Worm (Caenorhabditis elegans) whole organism, L2 larva: ENCODE data around the gene pals-22.

ENCODE experiments used
- aly-2 ChIP-seq: fragments of 150-350 bp; optimal IDR thresholded peaks from 2 replicates; lab custom pipeline; 2014; ENCODE audit warnings: missing biosample characterization, missing genetic modification characterization
- blmp-1 ChIP-seq: sonication (generic microtip); optimal IDR thresholded peaks from 2 replicates; lab custom pipeline; 2017; ENCODE audit warnings: missing genetic modification characterization, mild to moderate bottlenecking, missing compliant biosample characterization, antibody characterized with exemption, moderate library complexity; ENCODE audit not compliant: insufficient read depth
- crh-2 ChIP-seq: sonication (generic microtip); optimal IDR thresholded peaks from 2 replicates; lab custom pipeline; 2017; ENCODE audit warnings: missing biosample characterization, missing genetic modification characterization
- elt-1 ChIP-seq: fragments of 150-350 bp; optimal IDR thresholded peaks from 2 replicates; lab custom pipeline; 2014; ENCODE audit warnings: missing biosample characterization, missing genetic modification characterization
- elt-3 ChIP-seq: sonication (generic microtip); optimal IDR thresholded peaks from 2 replicates; lab custom pipeline; 2017; ENCODE audit warnings: missing biosample characterization, missing genetic modification characterization
- lin-39 ChIP-seq: fragments of 150-350 bp; optimal IDR thresholded peaks from 2 replicates; lab custom pipeline; 2014; ENCODE audit warnings: missing biosample characterization, missing genetic modification reagents, missing genetic modification characterization
- nhr-11 ChIP-seq: fragments of 150-350 bp; optimal IDR thresholded peaks from 2 replicates; lab custom pipeline; 2014; ENCODE audit warnings: missing biosample characterization, missing genetic modification characterization
- nhr-12 ChIP-seq: fragments of 150-350 bp; optimal IDR thresholded peaks from 2 replicates; lab custom pipeline; 2014; ENCODE audit warnings: missing biosample characterization, missing genetic modification characterization
- nhr-237 ChIP-seq: fragments of 150-350 bp; optimal IDR thresholded peaks from 2 replicates; lab custom pipeline; 2014; ENCODE audit warnings: missing biosample characterization, missing genetic modification characterization
- nhr-25 ChIP-seq: fragments of 150-350 bp; sonication (generic microtip); optimal IDR thresholded peaks from 3 replicates; lab custom pipeline; 2014; ENCODE audit warnings: missing biosample characterization, missing genetic modification characterization
- nhr-6 ChIP-seq: fragments of 150-350 bp; optimal IDR thresholded peaks from 2 replicates; lab custom pipeline; 2014; ENCODE audit warnings: missing biosample characterization, missing genetic modification characterization
- sma-3 ChIP-seq: sonication (generic microtip); optimal IDR thresholded peaks from 2 replicates; lab custom pipeline; 2016; ENCODE audit warnings: missing genetic modification reagents, missing genetic modification characterization, missing compliant biosample characterization
- unc-39 ChIP-seq: fragments of 150-350 bp; optimal IDR thresholded peaks from 2 replicates; lab custom pipeline; 2014; ENCODE audit warnings: missing biosample characterization, missing genetic modification characterization
- zag-1 ChIP-seq: fragments of 150-350 bp; optimal IDR thresholded peaks from 2 replicates; lab custom pipeline; 2014; ENCODE audit warnings: missing biosample characterization, missing genetic modification characterization

ce11 chrIII:117857-118256, 14.4 kb upstream of the pals-22 start:
- TF ChIP-seq blmp-1: no peak
- TF ChIP-seq aly-2 (tag; lab: Kevin White, UChicago): no peak
- no peak for TF ChIP-seq crh-2
- TF ChIP-seq zag-1 (tag; lab: Kevin White, UChicago): no peak
- TF ChIP-seq nhr-25: no peak
- no peak for TF ChIP-seq sma-3 (GFP tag; lab: Kevin White, UChicago)
- TF ChIP-seq nhr-6 (tag; lab: Kevin White, UChicago): no peak
- TF ChIP-seq unc-39 (tag; lab: Kevin White, UChicago): no peak
- no peak for TF ChIP-seq nhr-237 (tag; lab: Kevin White, UChicago)
- TF ChIP-seq nhr-11 (tag; lab: Kevin White, UChicago): no peak
- no peak for TF ChIP-seq elt-3 (tag; lab: Kevin White, UChicago)
- no peak for TF ChIP-seq elt-1 (tag; lab: Kevin White, UChicago)
- no peak for TF ChIP-seq lin-39 (tag; lab: Kevin White, UChicago)
- TF ChIP-seq nhr-12: no peak
